Fruit fly (Drosophila melanogaster) whole organism, prepupa: ENCODE results near the gene CG43133.

Experiments
- Blimp-1 ChIP-seq: fragments of 200-800 bp; sonication (Bioruptor generic); optimal IDR thresholded peaks from 3 replicates; lab custom pipeline; 2017; ENCODE audit warnings: missing biosample characterization, missing genetic modification characterization, mild to moderate bottlenecking, moderate library complexity, missing genetic modification reagents
- CG10669 ChIP-seq: fragments of 200-800 bp; sonication (Bioruptor generic); optimal IDR thresholded peaks from 3 replicates; lab custom pipeline; 2018; ENCODE audit warnings: missing biosample characterization, mild to moderate bottlenecking, missing genetic modification characterization, moderate library complexity
- CG34406 ChIP-seq: fragments of 200-800 bp; sonication (Bioruptor generic); optimal IDR thresholded peaks from 3 replicates; lab custom pipeline; 2016; ENCODE audit warnings: missing biosample characterization, missing genetic modification characterization
- CG6163 ChIP-seq: fragments of 200-800 bp; sonication (Bioruptor generic); IDR thresholded peaks from 3 replicates; pipeline ENCODE4 v1.3.6; 2022; ENCODE audit warnings: missing biosample characterization, missing genetic modification characterization
- CG8119 ChIP-seq: fragments of 200-800 bp; sonication (Bioruptor generic); IDR thresholded peaks from 3 replicates; pipeline ENCODE4 v1.3.6; 2022; ENCODE audit warnings: missing biosample characterization, missing genetic modification characterization
- CG9139 ChIP-seq: fragments of 200-800 bp; sonication (Bioruptor generic); optimal IDR thresholded peaks from 3 replicates; lab custom pipeline; 2017; ENCODE audit warnings: missing biosample characterization, mild to moderate bottlenecking, missing genetic modification characterization
- Eip78C ChIP-seq: fragments of 200-800 bp; sonication (Bioruptor generic); peaks from one replicate; lab custom pipeline; 2016; ENCODE audit warnings: missing biosample characterization, missing genetic modification characterization
- Eip93F ChIP-seq: fragments of 200-800 bp; sonication (Bioruptor generic); optimal IDR thresholded peaks from 2 replicates; lab custom pipeline; 2016; ENCODE audit warnings: missing biosample characterization, mild to moderate bottlenecking, missing genetic modification characterization
- Gug ChIP-seq: fragments of 200-800 bp; sonication (Bioruptor generic); IDR thresholded peaks from 2 replicates; pipeline ENCODE4 v1.3.6; 2022; ENCODE audit warnings: missing biosample characterization, missing genetic modification characterization
- Sox102F ChIP-seq: fragments of 200-800 bp; sonication (Bioruptor generic); optimal IDR thresholded peaks from 2 replicates; lab custom pipeline; 2016; ENCODE audit warnings: missing biosample characterization, mild to moderate bottlenecking, missing genetic modification characterization
- achi ChIP-seq: fragments of 200-800 bp; sonication (Bioruptor generic); optimal IDR thresholded peaks from 3 replicates; lab custom pipeline; 2016; ENCODE audit warnings: missing biosample characterization, missing genetic modification characterization
- fd59A ChIP-seq: fragments of 200-800 bp; sonication (Bioruptor generic); optimal IDR thresholded peaks from 2 replicates; lab custom pipeline; 2017; ENCODE audit warnings: missing biosample characterization, mild to moderate bottlenecking, missing genetic modification characterization, missing genetic modification reagents
- net ChIP-seq: fragments of 200-800 bp; sonication (Bioruptor generic); optimal IDR thresholded peaks from 3 replicates; lab custom pipeline; 2016; ENCODE audit warnings: missing biosample characterization, missing genetic modification characterization
- pdm3 ChIP-seq: fragments of 200-800 bp; sonication (Bioruptor generic); optimal IDR thresholded peaks from 3 replicates; lab custom pipeline; 2016; ENCODE audit warnings: missing biosample characterization, missing genetic modification characterization

- TF ChIP-seq Sox102F (no peak), CG8119 (GFP tag; lab: Robert Waterston, UW) (no peak), net (GFP tag; lab: Kevin White, UChicago) (no peak), fd59A (no peak), CG10669 (no peak), CG9139 (no peak), pdm3 (no peak), Eip78C (GFP tag; lab: Kevin White, UChicago) (peak; percentile 54), Blimp-1 (GFP tag; lab: Kevin White, UChicago) (no peak), Gug (GFP tag; lab: Robert Waterston, UW) (no peak), Eip93F (GFP tag; lab: Kevin White, UChicago) (no peak), CG6163 (GFP tag; lab: Robert Waterston, UW) (no peak), achi (GFP tag; lab: Kevin White, UChicago) (no peak), CG34406 (no peak)
These were observed at the start of gene CG43133 for dm6 chrX:18130168-18130567.
